Worm (Caenorhabditis elegans) whole organism, early embryonic: ENCODE measurements around the gene lys-10.

ENCODE experiments used
- B0310.2 ChIP-seq: sonication (generic microtip); optimal IDR thresholded peaks from 2 replicates; lab custom pipeline; 2016; ENCODE audit warnings: mild to moderate bottlenecking, missing genetic modification characterization, missing compliant biosample characterization
- ets-7 ChIP-seq: sonication (generic microtip); optimal IDR thresholded peaks from 2 replicates; lab custom pipeline; 2016; ENCODE audit warnings: missing genotype, missing genetic modification characterization, missing compliant biosample characterization
- hmbx-1 ChIP-seq: sonication (generic microtip); optimal IDR thresholded peaks from 2 replicates; lab custom pipeline; 2016; ENCODE audit warnings: mild to moderate bottlenecking, missing genetic modification characterization, missing compliant biosample characterization
- hnd-1 ChIP-seq: sonication (generic microtip); optimal IDR thresholded peaks from 2 replicates; lab custom pipeline; 2016; ENCODE audit warnings: missing genetic modification characterization, missing compliant biosample characterization
- sea-1 ChIP-seq: fragments of 200-800 bp; sonication (Bioruptor generic); conservative IDR thresholded peaks from 2 replicates; pipeline ENCODE4 v1.3.6; 2022; ENCODE audit warnings: missing genetic modification characterization, missing compliant biosample characterization
- tbx-11 ChIP-seq: fragments of 200-800 bp; sonication (Bioruptor generic); IDR thresholded peaks from 2 replicates; pipeline ENCODE4 v1.3.6; 2022; ENCODE audit warnings: missing genetic modification characterization, missing compliant biosample characterization

ce11 chrIV:8333954-8333987, 1.1 kb downstream of the lys-10 start, which contains the start of gene his-31:
- no peak for TF ChIP-seq hnd-1 (tag; lab: Kevin White, UChicago)
- TF ChIP-seq sea-1 (GFP tag; lab: Robert Waterston, UW): no peak
- TF ChIP-seq tbx-11 (GFP tag; lab: Robert Waterston, UW): no peak
- no peak for TF ChIP-seq B0310.2 (tag; lab: Kevin White, UChicago)
- TF ChIP-seq hmbx-1 (tag; lab: Kevin White, UChicago): no peak
- no peak for TF ChIP-seq ets-7 (tag; lab: Kevin White, UChicago)
